Worm (Caenorhabditis elegans) whole organism, late embryonic: ENCODE data around the gene nse-4.

Experiments used
- C38D4.7 ChIP-seq: fragments of 200-800 bp; sonication (Bioruptor generic); optimal IDR thresholded peaks from 2 replicates; lab custom pipeline; 2018; ENCODE audit warnings: mild to moderate bottlenecking, missing genetic modification characterization, moderate library complexity, missing compliant biosample characterization
- Y22D7AL.16 ChIP-seq: sonication (generic microtip); optimal IDR thresholded peaks from 2 replicates; lab custom pipeline; 2016; ENCODE audit warnings: missing genetic modification characterization, missing compliant biosample characterization
- ahr-1 ChIP-seq: sonication (generic microtip); optimal IDR thresholded peaks from 2 replicates; lab custom pipeline; 2016; ENCODE audit warnings: missing genetic modification characterization, missing compliant biosample characterization
- ama-1 ChIP-seq: fragments of 150-350 bp; optimal IDR thresholded peaks from 2 replicates; lab custom pipeline; 2014
- ceh-18 ChIP-seq: sonication (generic microtip); optimal IDR thresholded peaks from 2 replicates; lab custom pipeline; 2016; ENCODE audit warnings: missing genetic modification characterization, missing compliant biosample characterization
- ceh-22 ChIP-seq: sonication (generic microtip); optimal IDR thresholded peaks from 2 replicates; lab custom pipeline; 2017; ENCODE audit warnings: missing biosample characterization, missing genetic modification characterization
- ceh-24 ChIP-seq: sonication (generic microtip); optimal IDR thresholded peaks from 2 replicates; lab custom pipeline; 2016; ENCODE audit warnings: mild to moderate bottlenecking, missing genetic modification characterization, missing compliant biosample characterization
- ceh-31 ChIP-seq: sonication (generic microtip); optimal IDR thresholded peaks from 2 replicates; lab custom pipeline; 2016; ENCODE audit warnings: missing genetic modification characterization, missing compliant biosample characterization
- ceh-48 ChIP-seq: sonication (generic microtip); optimal IDR thresholded peaks from 2 replicates; lab custom pipeline; 2016; ENCODE audit warnings: missing genetic modification characterization, inconsistent platforms, missing compliant biosample characterization
- ceh-6 ChIP-seq: fragments of 200-800 bp; sonication (Bioruptor generic); optimal IDR thresholded peaks from 2 replicates; lab custom pipeline; 2018; ENCODE audit warnings: mild to moderate bottlenecking, missing genetic modification characterization, missing compliant biosample characterization
- ceh-9 ChIP-seq: sonication (generic microtip); optimal IDR thresholded peaks from 2 replicates; lab custom pipeline; 2016; ENCODE audit warnings: mild to moderate bottlenecking, missing genetic modification characterization, inconsistent platforms, missing compliant biosample characterization
- dmd-4 ChIP-seq: sonication (generic microtip); optimal IDR thresholded peaks from 2 replicates; lab custom pipeline; 2016; ENCODE audit warnings: borderline replicate concordance, missing genetic modification characterization, missing compliant biosample characterization
- dve-1 ChIP-seq: sonication (generic microtip); optimal IDR thresholded peaks from 2 replicates; lab custom pipeline; 2017; ENCODE audit warnings: antibody characterized with exemption, mild to moderate bottlenecking, missing genetic modification characterization, missing compliant biosample characterization
- elt-2 ChIP-seq: sonication (generic microtip); optimal IDR thresholded peaks from 2 replicates; lab custom pipeline; 2016; ENCODE audit warnings: missing genetic modification reagents, missing genetic modification characterization, missing compliant biosample characterization
- elt-4 ChIP-seq: sonication (generic microtip); optimal IDR thresholded peaks from 2 replicates; lab custom pipeline; 2016; ENCODE audit warnings: missing genetic modification characterization, missing compliant biosample characterization
- fkh-6 ChIP-seq: sonication (generic microtip); optimal IDR thresholded peaks from 2 replicates; lab custom pipeline; 2016; ENCODE audit warnings: missing genetic modification characterization, missing compliant biosample characterization
- gmeb-2 ChIP-seq: sonication (generic microtip); optimal IDR thresholded peaks from 2 replicates; lab custom pipeline; 2016; ENCODE audit warnings: missing genetic modification characterization, inconsistent platforms, missing compliant biosample characterization
- hlh-6 ChIP-seq: sonication (generic microtip); optimal IDR thresholded peaks from 2 replicates; lab custom pipeline; 2016; ENCODE audit warnings: missing genotype, missing genetic modification characterization, missing compliant biosample characterization
- hlh-8 ChIP-seq: sonication (generic microtip); optimal IDR thresholded peaks from 2 replicates; lab custom pipeline; 2016; ENCODE audit warnings: missing genotype, missing genetic modification characterization, missing compliant biosample characterization
- lim-6 ChIP-seq: sonication (generic microtip); optimal IDR thresholded peaks from 2 replicates; lab custom pipeline; 2016; ENCODE audit warnings: missing genetic modification characterization, missing compliant biosample characterization
- nfya-1 ChIP-seq: sonication (generic microtip); optimal IDR thresholded peaks from 2 replicates; lab custom pipeline; 2017; ENCODE audit warnings: missing genetic modification characterization, mild to moderate bottlenecking, missing compliant biosample characterization, antibody characterized with exemption, moderate library complexity
- nhr-232 ChIP-seq: sonication (generic microtip); optimal IDR thresholded peaks from 2 replicates; lab custom pipeline; 2016; ENCODE audit warnings: missing genetic modification characterization, missing compliant biosample characterization
- npax-4 ChIP-seq: sonication (generic microtip); optimal IDR thresholded peaks from 2 replicates; lab custom pipeline; 2016; ENCODE audit warnings: missing genetic modification characterization, missing compliant biosample characterization
- pax-1 ChIP-seq: fragments of 150-350 bp; optimal IDR thresholded peaks from 2 replicates; lab custom pipeline; 2014; ENCODE audit warnings: missing biosample characterization, missing genetic modification characterization
- ref-2 ChIP-seq: sonication (generic microtip); optimal IDR thresholded peaks from 2 replicates; lab custom pipeline; 2016; ENCODE audit warnings: missing genetic modification characterization, missing compliant biosample characterization
- rnt-1 ChIP-seq: sonication (generic microtip); optimal IDR thresholded peaks from 2 replicates; lab custom pipeline; 2016; ENCODE audit warnings: missing genetic modification characterization, missing compliant biosample characterization
- sox-2 ChIP-seq: fragments of 200-800 bp; sonication (Bioruptor generic); IDR thresholded peaks from 2 replicates; pipeline ENCODE4 v1.3.6; 2022; ENCODE audit warnings: missing genetic modification reagents, missing genetic modification characterization, missing compliant biosample characterization
- syd-9 ChIP-seq: sonication (generic microtip); optimal IDR thresholded peaks from 2 replicates; lab custom pipeline; 2016; ENCODE audit warnings: mild to moderate bottlenecking, missing genetic modification characterization, moderate library complexity, missing compliant biosample characterization
- tbx-2 ChIP-seq: sonication (generic microtip); optimal IDR thresholded peaks from 2 replicates; lab custom pipeline; 2016; ENCODE audit warnings: missing genetic modification characterization, missing compliant biosample characterization
- tbx-7 ChIP-seq: sonication (generic microtip); optimal IDR thresholded peaks from 2 replicates; lab custom pipeline; 2016; ENCODE audit warnings: missing genotype, missing genetic modification characterization, missing compliant biosample characterization
- unc-42 ChIP-seq: sonication (generic microtip); optimal IDR thresholded peaks from 2 replicates; lab custom pipeline; 2016; ENCODE audit warnings: missing genotype, missing genetic modification characterization, missing compliant biosample characterization
- unc-55 ChIP-seq: sonication (generic microtip); optimal IDR thresholded peaks from 2 replicates; lab custom pipeline; 2017; ENCODE audit warnings: missing biosample characterization, missing genetic modification reagents, missing genetic modification characterization
- zip-5 ChIP-seq: sonication (generic microtip); optimal IDR thresholded peaks from 2 replicates; lab custom pipeline; 2016; ENCODE audit warnings: missing genetic modification characterization, missing compliant biosample characterization
- ztf-16 ChIP-seq: sonication (generic microtip); optimal IDR thresholded peaks from 2 replicates; lab custom pipeline; 2017; ENCODE audit warnings: missing genetic modification characterization, missing compliant biosample characterization

Gene nse-4

ce11 chrIV:11480027-11480896 is at the start of gene nse-4, which contains the start of gene mbf-1:
Gene nse-4, plus strand, starts transcription at chrIV:11480846.
Gene mbf-1, minus strand, starts transcription at chrIV:11480369.
- TF ChIP-seq ref-2 (tag; lab: Kevin White, UChicago) = peak; percentile 54
- TF ChIP-seq ztf-16 = no peak
- TF ChIP-seq ceh-9 (tag; lab: Kevin White, UChicago) = no peak
- peak; percentile 68 for TF ChIP-seq nfya-1 (tag; lab: Kevin White, UChicago)
- TF ChIP-seq ama-1 (lab: Kevin White, UChicago) = no peak
- no peak for TF ChIP-seq ahr-1
- no peak for TF ChIP-seq tbx-7
- no peak for TF ChIP-seq sox-2 (GFP tag; lab: Robert Waterston, UW)
- TF ChIP-seq zip-5 (tag; lab: Kevin White, UChicago) = no peak
- no peak for TF ChIP-seq ceh-24 (tag; lab: Kevin White, UChicago)
- no peak for TF ChIP-seq elt-4 (tag; lab: Kevin White, UChicago)
- TF ChIP-seq Y22D7AL.16 (tag; lab: Kevin White, UChicago) = no peak
- TF ChIP-seq npax-4 = no peak
- no peak for TF ChIP-seq dve-1 (tag; lab: Kevin White, UChicago)
- no peak for TF ChIP-seq hlh-8 (tag; lab: Kevin White, UChicago)
- no peak for TF ChIP-seq hlh-6
- no peak for TF ChIP-seq ceh-48 (tag; lab: Kevin White, UChicago)
- TF ChIP-seq nhr-232 (tag; lab: Kevin White, UChicago) = no peak
- TF ChIP-seq rnt-1 (tag; lab: Kevin White, UChicago) = no peak
- no peak for TF ChIP-seq ceh-18 (tag; lab: Kevin White, UChicago)
- TF ChIP-seq unc-55 (GFP tag; lab: Kevin White, UChicago) = peak; percentile 77
- TF ChIP-seq pax-1 (tag; lab: Kevin White, UChicago) = peak; percentile 27
- TF ChIP-seq ceh-6 (GFP tag; lab: Kevin White, UChicago) = no peak
- TF ChIP-seq lim-6 (tag; lab: Kevin White, UChicago) = no peak
- peak; percentile 33 for TF ChIP-seq ceh-31
- TF ChIP-seq gmeb-2 = no peak
- TF ChIP-seq elt-2 (tag; lab: Kevin White, UChicago) = peak; percentile 30
- TF ChIP-seq fkh-6 = no peak
- peak; percentile 34 for TF ChIP-seq tbx-2 (tag; lab: Kevin White, UChicago)
- TF ChIP-seq, all 69 proteins: peak for 7

ce11 chrIV:11431448-11431847 is 49.2 kb upstream of the nse-4 start:
- TF ChIP-seq dmd-4 (tag; lab: Kevin White, UChicago) (no peak), unc-42 (peak; percentile 90)

ce11 chrIV:11433709-11434108 is 46.9 kb upstream of the nse-4 start:
- no peak for TF ChIP-seq fkh-6
- no peak for TF ChIP-seq C38D4.7 (GFP tag; lab: Kevin White, UChicago)
- no peak for TF ChIP-seq ref-2 (tag; lab: Kevin White, UChicago)
- peak; percentile 51 for TF ChIP-seq ceh-18 (tag; lab: Kevin White, UChicago)
- peak; percentile 41 for TF ChIP-seq unc-42
- TF ChIP-seq nfya-1 (tag; lab: Kevin White, UChicago) = peak; percentile 45
- TF ChIP-seq ceh-31 = peak; percentile 22
- TF ChIP-seq tbx-2 (tag; lab: Kevin White, UChicago) = peak; percentile 58
- TF ChIP-seq ceh-48 (tag; lab: Kevin White, UChicago) = peak; percentile 33

- TF ChIP-seq ceh-22 (tag; lab: Kevin White, UChicago) (no peak), unc-55 (GFP tag; lab: Kevin White, UChicago) (no peak), syd-9 (tag; lab: Kevin White, UChicago) (no peak)
Observed at ce11 chrIV:11434575-11434974, 46.1 kb upstream of the nse-4 start.
